Worm (Caenorhabditis elegans) whole organism, L1 larva: ENCODE measurements around the gene T16G1.3.

Source experiments
- C34B4.2 ChIP-seq: sonication (generic microtip); optimal IDR thresholded peaks from 2 replicates; lab custom pipeline; 2017; ENCODE audit warnings: mild to moderate bottlenecking, missing genetic modification characterization, missing compliant biosample characterization
- F16B12.6 ChIP-seq: fragments of 150-350 bp; optimal IDR thresholded peaks from 2 replicates; lab custom pipeline; 2014; ENCODE audit warnings: missing biosample characterization, missing genetic modification characterization
- Y116A8C.19 ChIP-seq: sonication (generic microtip); optimal IDR thresholded peaks from 2 replicates; lab custom pipeline; 2016; ENCODE audit warnings: missing compliant biosample characterization, missing genetic modification characterization, borderline replicate concordance
- alr-1 ChIP-seq: fragments of 200-800 bp; sonication (Bioruptor generic); optimal IDR thresholded peaks from 2 replicates; lab custom pipeline; 2018; ENCODE audit warnings: borderline replicate concordance, mild to moderate bottlenecking, missing genetic modification characterization, missing compliant biosample characterization
- ama-1 ChIP-seq: fragments of 150-350 bp; optimal IDR thresholded peaks from 2 replicates; lab custom pipeline; 2014
- blmp-1 ChIP-seq: fragments of 150-350 bp; optimal IDR thresholded peaks from 2 replicates; lab custom pipeline; 2014; ENCODE audit warnings: missing biosample characterization, missing genetic modification characterization
- ceh-63 ChIP-seq: fragments of 200-800 bp; sonication (Bioruptor generic); optimal IDR thresholded peaks from 2 replicates; lab custom pipeline; 2018; ENCODE audit warnings: mild to moderate bottlenecking, missing genetic modification characterization, missing compliant biosample characterization
- ceh-88 ChIP-seq: fragments of 200-800 bp; sonication (Bioruptor generic); IDR thresholded peaks from 2 replicates; pipeline ENCODE4 v1.3.6; 2022; ENCODE audit warnings: missing genetic modification characterization, missing compliant biosample characterization
- dsc-1 ChIP-seq: sonication (generic microtip); optimal IDR thresholded peaks from 2 replicates; lab custom pipeline; 2016; ENCODE audit warnings: mild to moderate bottlenecking, missing genetic modification characterization, missing compliant biosample characterization
- efl-1 ChIP-seq, 4 experiments: fragments of 150-350 bp; optimal IDR thresholded peaks in 3 of 4; peaks in 1 of 4; 1 replicate in 1 of 4; 2 replicates in 3 of 4; lab custom pipeline; 2014; ENCODE audit warnings: missing biosample characterization in 2 of 4, missing genetic modification characterization in 2 of 4, missing genetic modification reagents in 2 of 4
- ets-5 ChIP-seq: fragments of 200-800 bp; sonication (Bioruptor generic); IDR thresholded peaks from 2 replicates; pipeline ENCODE4 v1.3.6; 2022; ENCODE audit warnings: missing genetic modification characterization, missing compliant biosample characterization
- fkh-10 ChIP-seq: sonication (generic microtip); optimal IDR thresholded peaks from 2 replicates; lab custom pipeline; 2017; ENCODE audit warnings: missing biosample characterization, missing genetic modification reagents, missing genetic modification characterization
- grh-1 ChIP-seq: fragments of 200-800 bp; sonication (Bioruptor generic); IDR thresholded peaks from 2 replicates; pipeline ENCODE4 v1.3.6; 2022; ENCODE audit warnings: missing genetic modification reagents, missing genetic modification characterization, missing compliant biosample characterization
- hlh-4 ChIP-seq: sonication (generic microtip); optimal IDR thresholded peaks from 2 replicates; lab custom pipeline; 2016; ENCODE audit warnings: mild to moderate bottlenecking, missing genetic modification characterization, missing compliant biosample characterization
- hpl-2 ChIP-seq: fragments of 150-350 bp; optimal IDR thresholded peaks from 2 replicates; lab custom pipeline; 2014; ENCODE audit warnings: missing biosample characterization, missing genetic modification reagents, missing genetic modification characterization
- irx-1 ChIP-seq: sonication (generic microtip); optimal IDR thresholded peaks from 2 replicates; lab custom pipeline; 2016; ENCODE audit warnings: missing genetic modification characterization, missing compliant biosample characterization
- jun-1 ChIP-seq: fragments of 150-350 bp; optimal IDR thresholded peaks from 2 replicates; lab custom pipeline; 2014; ENCODE audit warnings: missing biosample characterization, missing genetic modification reagents, missing genetic modification characterization
- lin-14 ChIP-seq: fragments of 200-800 bp; sonication (Bioruptor generic); optimal IDR thresholded peaks from 2 replicates; lab custom pipeline; 2018; ENCODE audit warnings: mild to moderate bottlenecking, missing genetic modification characterization, moderate library complexity, missing compliant biosample characterization
- lin-15B ChIP-seq: fragments of 150-350 bp; sonication (generic microtip); optimal IDR thresholded peaks from 3 replicates; lab custom pipeline; 2014; ENCODE audit warnings: missing biosample characterization, missing genetic modification characterization
- lsy-2 ChIP-seq, 2 experiments: fragments of 150-350 bp; optimal IDR thresholded peaks; 2 replicates each; lab custom pipeline; 2014; ENCODE audit warnings: missing biosample characterization in 2 of 2, missing genetic modification characterization in 2 of 2
- mdl-1 ChIP-seq, 2 experiments: fragments of 150-350 bp; optimal IDR thresholded peaks; 2 replicates each; lab custom pipeline; 2014 to 2017; ENCODE audit warnings: missing biosample characterization in 2 of 2, missing genetic modification characterization in 2 of 2, inconsistent platforms in 1 of 2
- mef-2 ChIP-seq: fragments of 150-350 bp; optimal IDR thresholded peaks from 2 replicates; lab custom pipeline; 2014; ENCODE audit warnings: missing biosample characterization, missing genetic modification characterization
- nhr-12 ChIP-seq: sonication (generic microtip); optimal IDR thresholded peaks from 2 replicates; lab custom pipeline; 2017; ENCODE audit warnings: missing biosample characterization, missing genetic modification characterization
- nhr-19 ChIP-seq: fragments of 200-800 bp; sonication (Bioruptor generic); conservative IDR thresholded peaks from 2 replicates; pipeline ENCODE4 v1.3.6; 2022; ENCODE audit warnings: missing genetic modification characterization, missing compliant biosample characterization
- nhr-28 ChIP-seq: fragments of 150-350 bp; optimal IDR thresholded peaks from 2 replicates; lab custom pipeline; 2014; ENCODE audit warnings: missing biosample characterization, missing genetic modification characterization
- nhr-71 ChIP-seq: sonication (generic microtip); optimal IDR thresholded peaks from 2 replicates; lab custom pipeline; 2016; ENCODE audit warnings: mild to moderate bottlenecking, missing genetic modification characterization, moderate library complexity, missing compliant biosample characterization
- nhr-84 ChIP-seq: sonication (generic microtip); optimal IDR thresholded peaks from 2 replicates; lab custom pipeline; 2017; ENCODE audit warnings: missing biosample characterization, missing genetic modification characterization
- nhr-85 ChIP-seq: sonication (generic microtip); peaks from one replicate; lab custom pipeline; 2016; ENCODE audit warnings: missing genetic modification characterization, inconsistent platforms, missing compliant biosample characterization
- pag-3 ChIP-seq: sonication (generic microtip); optimal IDR thresholded peaks from 2 replicates; lab custom pipeline; 2017; ENCODE audit warnings: missing genetic modification characterization, mild to moderate bottlenecking, missing compliant biosample characterization, antibody characterized with exemption, borderline replicate concordance; ENCODE audit not compliant: insufficient read depth
- snpc-4 ChIP-seq: fragments of 150-350 bp; optimal IDR thresholded peaks from 2 replicates; lab custom pipeline; 2014; ENCODE audit warnings: missing biosample characterization, missing genetic modification characterization
- snu-23 ChIP-seq: sonication (generic microtip); optimal IDR thresholded peaks from 2 replicates; lab custom pipeline; 2016; ENCODE audit warnings: missing genetic modification characterization, missing compliant biosample characterization
- sptf-1 ChIP-seq: fragments of 150-350 bp; optimal IDR thresholded peaks from 2 replicates; lab custom pipeline; 2014; ENCODE audit warnings: missing biosample characterization, missing genetic modification characterization
- sup-37 ChIP-seq: fragments of 200-800 bp; sonication (Bioruptor generic); optimal IDR thresholded peaks from 2 replicates; lab custom pipeline; 2018; ENCODE audit warnings: mild to moderate bottlenecking, missing genetic modification characterization, missing compliant biosample characterization
- swsn-7 ChIP-seq: sonication (generic microtip); optimal IDR thresholded peaks from 2 replicates; lab custom pipeline; 2016; ENCODE audit warnings: missing genetic modification characterization, missing compliant biosample characterization
- tlp-1 ChIP-seq: fragments of 150-350 bp; optimal IDR thresholded peaks from 2 replicates; lab custom pipeline; 2014; ENCODE audit warnings: missing biosample characterization, missing genetic modification characterization
- unc-86 ChIP-seq: sonication (generic microtip); optimal IDR thresholded peaks from 2 replicates; lab custom pipeline; 2016; ENCODE audit warnings: missing genetic modification characterization, missing compliant biosample characterization
- unc-98 ChIP-seq: fragments of 200-800 bp; sonication (Bioruptor generic); IDR thresholded peaks from 2 replicates; pipeline ENCODE4 v1.3.6; 2022; ENCODE audit warnings: missing genetic modification characterization, missing compliant biosample characterization
- zag-1 ChIP-seq: fragments of 150-350 bp; optimal IDR thresholded peaks from 2 replicates; lab custom pipeline; 2014; ENCODE audit warnings: missing biosample characterization, missing genetic modification characterization
- ztf-11 ChIP-seq, 2 experiments: sonication (generic microtip); optimal IDR thresholded peaks; 2 replicates each; lab custom pipeline; 2016 to 2017; ENCODE audit warnings: missing genetic modification characterization in 2 of 2, missing biosample characterization in 1 of 2, missing compliant biosample characterization in 1 of 2

T16G1.3 gene

DNA sequence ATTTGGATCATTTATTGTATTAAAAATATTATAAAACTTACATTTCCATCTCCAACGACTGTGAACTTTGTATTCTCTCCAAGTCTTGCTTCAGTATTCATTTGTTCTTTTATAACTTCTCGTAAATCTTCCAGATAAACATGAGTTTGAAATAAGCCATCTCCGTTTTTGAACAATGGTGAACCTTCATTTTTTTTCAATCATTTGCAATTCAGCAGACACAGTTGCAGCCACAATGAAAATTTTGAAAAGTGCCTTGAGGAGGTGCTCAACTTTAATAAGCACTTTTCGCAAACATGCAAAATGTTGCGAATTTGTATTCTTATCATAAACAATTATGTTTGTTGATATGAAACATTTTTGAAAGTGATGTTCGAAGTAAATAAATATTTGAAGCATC, at the start of gene T16G1.3:
Gene T16G1.3, minus strand, starts transcription at position 101 of the 400 bp plus-strand sequence.
- TF ChIP-seq sptf-1 = no peak
- no peak for TF ChIP-seq unc-98
- no peak for TF ChIP-seq jun-1 (tag; lab: Kevin White, UChicago)
- TF ChIP-seq F16B12.6 (tag; lab: Kevin White, UChicago) = no peak
- no peak for TF ChIP-seq efl-1 (optimal IDR thresholded peaks at IDR 0.05; lab: Kevin White, UChicago)
- no peak for TF ChIP-seq efl-1 (GFP tag; optimal IDR thresholded peaks at IDR 0.05 in 1 of 2; lab: Kevin White, UChicago)
- no peak for TF ChIP-seq ceh-88
- no peak for TF ChIP-seq ztf-11 (tag; optimal IDR thresholded peaks at IDR 0.05; lab: Kevin White, UChicago)
- TF ChIP-seq tlp-1 (tag; lab: Kevin White, UChicago) = no peak
- no peak for TF ChIP-seq ets-5 (GFP tag; lab: Robert Waterston, UW)
- TF ChIP-seq nhr-12 (tag; lab: Kevin White, UChicago) = no peak
- no peak for TF ChIP-seq hpl-2 (GFP tag; lab: Kevin White, UChicago)
- TF ChIP-seq mef-2 (tag; lab: Kevin White, UChicago) = no peak
- no peak for TF ChIP-seq nhr-71 (tag; lab: Kevin White, UChicago)

DNA sequence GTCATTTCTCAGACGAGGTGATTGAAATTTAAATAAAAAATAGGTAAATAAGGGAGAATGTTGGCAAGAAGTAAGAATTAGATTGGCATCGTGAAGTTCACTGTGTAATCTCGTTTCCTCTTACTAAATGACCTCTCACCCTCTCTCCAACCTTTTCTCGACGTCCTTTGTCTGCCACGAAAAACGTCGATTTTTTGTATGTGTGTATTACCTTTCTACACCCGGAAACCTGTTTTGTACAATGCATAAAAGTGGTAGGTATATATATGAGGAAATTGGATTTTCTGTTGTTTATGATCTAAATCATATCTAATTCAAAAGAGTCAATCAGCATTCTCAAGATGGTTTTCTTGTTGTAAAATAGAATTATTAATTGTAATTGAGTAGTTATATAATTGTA, 48.8 kb upstream of the T16G1.3 start, which contains the start of the genes F15B9.11 and dsl-7:
Gene F15B9.11, minus strand, starts transcription at position 5 of the 400 bp plus-strand sequence.
Gene dsl-7, plus strand, starts transcription at position 260 of the 400 bp plus-strand sequence.
- TF ChIP-seq nhr-85 (tag; lab: Kevin White, UChicago) (peak; percentile 82), nhr-28 (tag; lab: Kevin White, UChicago) (no peak), ztf-11 (tag; optimal IDR thresholded peaks at IDR 0.05; lab: Kevin White, UChicago) (no peak), fkh-10 (GFP tag; lab: Kevin White, UChicago) (no peak), C34B4.2 (tag; lab: Kevin White, UChicago) (no peak), nhr-84 (tag; lab: Kevin White, UChicago) (no peak), lin-15B (tag; lab: Kevin White, UChicago) (no peak), irx-1 (tag; lab: Kevin White, UChicago) (no peak), blmp-1 (tag; lab: Kevin White, UChicago) (peak; percentile 18), snpc-4 (tag; lab: Kevin White, UChicago) (no peak), jun-1 (tag; lab: Kevin White, UChicago) (no peak), sup-37 (GFP tag; lab: Kevin White, UChicago) (no peak), mdl-1 (tag; optimal IDR thresholded peaks at IDR 0.05; lab: Kevin White, UChicago) (no peak), alr-1 (tag; lab: Kevin White, UChicago) (no peak), zag-1 (tag; lab: Kevin White, UChicago) (no peak), dsc-1 (tag; lab: Kevin White, UChicago) (no peak), lin-14 (peak; percentile 60), grh-1 (GFP tag; lab: Robert Waterston, UW) (0 out of 2 replicates have a peak, but pooled peaks have one; percentile 45), unc-98 (no peak)

DNA sequence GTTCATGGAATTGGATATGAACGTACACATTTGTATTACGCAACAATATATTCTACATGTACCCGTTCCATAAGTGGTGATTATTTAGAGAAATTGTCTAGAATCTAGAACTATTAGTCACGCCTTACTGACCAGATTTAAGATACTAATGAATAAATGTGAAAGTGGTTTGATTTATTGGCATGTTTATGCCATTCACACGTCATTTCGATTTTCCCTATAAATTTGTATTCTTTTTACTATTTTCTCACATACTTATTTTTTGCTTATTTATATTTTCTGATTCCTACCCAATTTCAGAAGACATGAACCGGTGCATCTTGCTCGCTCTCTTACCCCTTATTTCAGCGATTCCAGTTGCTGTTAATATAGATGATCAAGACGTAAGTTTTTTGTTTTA, 44.1 kb upstream of the T16G1.3 start, which contains the start of gene F15B9.8:
Gene F15B9.8, plus strand, starts transcription at position 301 of the 400 bp plus-strand sequence.
- TF ChIP-seq hlh-4 = no peak
- no peak for TF ChIP-seq pag-3
- no peak for TF ChIP-seq unc-98
- TF ChIP-seq nhr-85 (tag; lab: Kevin White, UChicago) = peak; percentile 42

DNA sequence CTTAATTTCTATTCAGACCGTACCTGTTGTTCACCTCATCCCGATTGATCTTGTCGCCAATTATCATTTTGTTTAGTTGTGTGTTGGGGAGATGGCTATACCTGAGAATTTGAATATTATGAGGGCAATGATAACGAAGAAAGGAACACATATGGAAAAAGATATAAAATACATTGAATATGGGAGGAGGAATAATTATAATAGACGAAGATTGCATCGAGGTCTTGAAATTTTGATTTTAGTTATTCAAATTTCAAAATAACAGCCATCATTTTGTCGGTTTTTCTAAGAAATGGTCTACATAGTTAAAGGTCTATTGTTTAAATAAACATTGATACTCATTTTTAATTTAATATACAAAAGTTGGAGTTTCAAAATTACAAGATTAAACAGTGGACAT, 42.9 kb upstream of the T16G1.3 start, which contains the start of gene shw-3:
Gene shw-3, minus strand, starts transcription at position 101 of the 400 bp plus-strand sequence.
- TF ChIP-seq C34B4.2 (tag; lab: Kevin White, UChicago) (no peak), nhr-19 (GFP tag; lab: Robert Waterston, UW) (no peak)

DNA sequence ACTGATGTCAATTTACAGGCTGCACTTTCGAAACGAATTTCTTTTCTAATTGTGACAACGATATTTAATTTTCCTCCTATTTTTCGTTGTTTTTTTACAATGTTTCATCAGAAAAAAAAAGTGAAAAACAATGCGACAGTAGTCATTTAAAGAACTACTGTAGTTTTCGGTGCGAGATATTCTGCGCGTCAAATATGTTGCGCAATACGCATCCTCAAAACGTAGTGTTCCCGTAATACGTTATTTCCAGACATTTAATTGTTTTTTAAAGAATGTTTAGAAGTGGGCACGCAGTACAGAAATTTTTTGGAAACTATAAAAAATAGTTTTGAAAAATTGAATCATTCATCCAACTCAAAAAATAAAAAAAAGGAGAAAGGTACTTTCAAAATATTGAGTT, 29.9 kb upstream of the T16G1.3 start:
- no peak for TF ChIP-seq Y116A8C.19 (tag; lab: Kevin White, UChicago)
- TF ChIP-seq ama-1 (lab: Kevin White, UChicago) = no peak
- TF ChIP-seq swsn-7 (tag; lab: Kevin White, UChicago) = no peak
- TF ChIP-seq lsy-2 (tag; optimal IDR thresholded peaks at IDR 0.05; lab: Kevin White, UChicago) = no peak
- TF ChIP-seq ceh-63 (GFP tag; lab: Kevin White, UChicago) = no peak
- no peak for TF ChIP-seq hpl-2 (GFP tag; lab: Kevin White, UChicago)
- TF ChIP-seq nhr-28 (tag; lab: Kevin White, UChicago) = no peak
- TF ChIP-seq nhr-84 (tag; lab: Kevin White, UChicago) = no peak
- TF ChIP-seq dsc-1 (tag; lab: Kevin White, UChicago) = no peak
- TF ChIP-seq snu-23 (GFP tag; lab: Kevin White, UChicago) = no peak
- no peak for TF ChIP-seq unc-86 (tag; lab: Kevin White, UChicago)
